Worm (Caenorhabditis elegans) whole organism, L1 larva: ENCODE data around the gene cka-1.
A peak's percentile ranks its signal among the peaks of the same experiment; 100 is the strongest.

Experiments
- C04F5.9 ChIP-seq: sonication (generic microtip); optimal IDR thresholded peaks from 2 replicates; lab custom pipeline; 2016; ENCODE audit warnings: missing genetic modification characterization, missing compliant biosample characterization
- C16A3.4 ChIP-seq: fragments of 150-350 bp; optimal IDR thresholded peaks from 2 replicates; lab custom pipeline; 2014; ENCODE audit warnings: missing biosample characterization, missing genetic modification characterization
- C34B4.2 ChIP-seq: sonication (generic microtip); optimal IDR thresholded peaks from 2 replicates; lab custom pipeline; 2017; ENCODE audit warnings: mild to moderate bottlenecking, missing genetic modification characterization, missing compliant biosample characterization
- aha-1 ChIP-seq: fragments of 150-350 bp; optimal IDR thresholded peaks from 2 replicates; lab custom pipeline; 2014; ENCODE audit warnings: missing biosample characterization, missing genetic modification characterization
- alr-1 ChIP-seq: fragments of 200-800 bp; sonication (Bioruptor generic); optimal IDR thresholded peaks from 2 replicates; lab custom pipeline; 2018; ENCODE audit warnings: borderline replicate concordance, mild to moderate bottlenecking, missing genetic modification characterization, missing compliant biosample characterization
- blmp-1 ChIP-seq: fragments of 150-350 bp; optimal IDR thresholded peaks from 2 replicates; lab custom pipeline; 2014; ENCODE audit warnings: missing biosample characterization, missing genetic modification characterization
- ceh-82 ChIP-seq, 3 experiments: fragments of 150-350 bp in 1 of 3; sonication (generic microtip) in 2 of 3; optimal IDR thresholded peaks; 2 replicates each; lab custom pipeline; 2014 to 2017; ENCODE audit warnings: missing biosample characterization in 3 of 3, missing genetic modification characterization in 3 of 3
- ceh-90 ChIP-seq: sonication (generic microtip); optimal IDR thresholded peaks from 2 replicates; lab custom pipeline; 2016; ENCODE audit warnings: missing genetic modification characterization, missing compliant biosample characterization
- dpl-1 ChIP-seq, 3 experiments: fragments of 150-350 bp in 2 of 3; sonication (generic microtip) in 1 of 3; optimal IDR thresholded peaks; 2 replicates each; lab custom pipeline; 2014 to 2017; ENCODE audit warnings: missing biosample characterization in 3 of 3, missing genetic modification characterization in 3 of 3, missing genetic modification reagents in 3 of 3
- efl-1 ChIP-seq, 4 experiments: fragments of 150-350 bp; optimal IDR thresholded peaks in 3 of 4; peaks in 1 of 4; 1 replicate in 1 of 4; 2 replicates in 3 of 4; lab custom pipeline; 2014; ENCODE audit warnings: missing biosample characterization in 2 of 4, missing genetic modification characterization in 2 of 4, missing genetic modification reagents in 2 of 4
- egl-13 ChIP-seq: sonication (generic microtip); optimal IDR thresholded peaks from 2 replicates; lab custom pipeline; 2016; ENCODE audit warnings: missing genotype, missing genetic modification reagents, missing genetic modification characterization, missing compliant biosample characterization
- elt-2 ChIP-seq: sonication (generic microtip); optimal IDR thresholded peaks from 2 replicates; lab custom pipeline; 2016; ENCODE audit warnings: missing genetic modification characterization, mild to moderate bottlenecking, inconsistent platforms, missing compliant biosample characterization, missing genetic modification reagents
- elt-3 ChIP-seq, 6 experiments: fragments of 150-350 bp in 1 of 6; sonication (generic microtip); optimal IDR thresholded peaks; 2 replicates each; lab custom pipeline; 2017 to 2018; ENCODE audit warnings: missing biosample characterization in 6 of 6, missing genetic modification characterization in 6 of 6, inconsistent platforms in 1 of 6
- ets-5 ChIP-seq: fragments of 200-800 bp; sonication (Bioruptor generic); IDR thresholded peaks from 2 replicates; pipeline ENCODE4 v1.3.6; 2022; ENCODE audit warnings: missing genetic modification characterization, missing compliant biosample characterization
- fkh-4 ChIP-seq: sonication (generic microtip); optimal IDR thresholded peaks from 2 replicates; lab custom pipeline; 2016; ENCODE audit warnings: missing compliant biosample characterization, missing genetic modification characterization, borderline replicate concordance
- grh-1 ChIP-seq: fragments of 200-800 bp; sonication (Bioruptor generic); IDR thresholded peaks from 2 replicates; pipeline ENCODE4 v1.3.6; 2022; ENCODE audit warnings: missing genetic modification reagents, missing genetic modification characterization, missing compliant biosample characterization
- hlh-4 ChIP-seq: sonication (generic microtip); optimal IDR thresholded peaks from 2 replicates; lab custom pipeline; 2016; ENCODE audit warnings: mild to moderate bottlenecking, missing genetic modification characterization, missing compliant biosample characterization
- hpl-2 ChIP-seq: fragments of 150-350 bp; optimal IDR thresholded peaks from 2 replicates; lab custom pipeline; 2014; ENCODE audit warnings: missing biosample characterization, missing genetic modification reagents, missing genetic modification characterization
- jun-1 ChIP-seq: fragments of 150-350 bp; optimal IDR thresholded peaks from 2 replicates; lab custom pipeline; 2014; ENCODE audit warnings: missing biosample characterization, missing genetic modification reagents, missing genetic modification characterization
- lin-13 ChIP-seq: fragments of 150-350 bp; optimal IDR thresholded peaks from 2 replicates; lab custom pipeline; 2014; ENCODE audit warnings: missing biosample characterization, missing genetic modification reagents, missing genetic modification characterization
- lin-14 ChIP-seq: fragments of 200-800 bp; sonication (Bioruptor generic); optimal IDR thresholded peaks from 2 replicates; lab custom pipeline; 2018; ENCODE audit warnings: mild to moderate bottlenecking, missing genetic modification characterization, moderate library complexity, missing compliant biosample characterization
- lin-15B ChIP-seq: fragments of 150-350 bp; sonication (generic microtip); optimal IDR thresholded peaks from 3 replicates; lab custom pipeline; 2014; ENCODE audit warnings: missing biosample characterization, missing genetic modification characterization
- lin-35 ChIP-seq, 2 experiments: fragments of 150-350 bp; optimal IDR thresholded peaks; 2 replicates each; lab custom pipeline; 2014; ENCODE audit warnings: missing biosample characterization in 2 of 2, missing genetic modification characterization in 2 of 2, missing genetic modification reagents in 2 of 2
- lsy-2 ChIP-seq, 2 experiments: fragments of 150-350 bp; optimal IDR thresholded peaks; 2 replicates each; lab custom pipeline; 2014; ENCODE audit warnings: missing biosample characterization in 2 of 2, missing genetic modification characterization in 2 of 2
- mab-9 ChIP-seq: fragments of 200-800 bp; sonication (Bioruptor generic); IDR thresholded peaks from 2 replicates; pipeline ENCODE4 v1.3.6; 2022; ENCODE audit warnings: missing genetic modification reagents, missing genetic modification characterization, missing compliant biosample characterization
- mdl-1 ChIP-seq, 2 experiments: fragments of 150-350 bp; optimal IDR thresholded peaks; 2 replicates each; lab custom pipeline; 2014 to 2017; ENCODE audit warnings: missing biosample characterization in 2 of 2, missing genetic modification characterization in 2 of 2, inconsistent platforms in 1 of 2
- mep-1 ChIP-seq: fragments of 150-350 bp; optimal IDR thresholded peaks from 2 replicates; lab custom pipeline; 2014; ENCODE audit warnings: missing biosample characterization, missing genetic modification characterization
- nhr-11 ChIP-seq: fragments of 150-350 bp; optimal IDR thresholded peaks from 2 replicates; lab custom pipeline; 2014; ENCODE audit warnings: missing biosample characterization, missing genetic modification characterization
- nhr-12 ChIP-seq: sonication (generic microtip); optimal IDR thresholded peaks from 2 replicates; lab custom pipeline; 2017; ENCODE audit warnings: missing biosample characterization, missing genetic modification characterization
- nhr-19 ChIP-seq: fragments of 200-800 bp; sonication (Bioruptor generic); conservative IDR thresholded peaks from 2 replicates; pipeline ENCODE4 v1.3.6; 2022; ENCODE audit warnings: missing genetic modification characterization, missing compliant biosample characterization
- nhr-20 ChIP-seq: sonication (generic microtip); optimal IDR thresholded peaks from 2 replicates; lab custom pipeline; 2016; ENCODE audit warnings: mild to moderate bottlenecking, missing genetic modification characterization, missing compliant biosample characterization
- nhr-237 ChIP-seq: fragments of 150-350 bp; optimal IDR thresholded peaks from 2 replicates; lab custom pipeline; 2014; ENCODE audit warnings: missing biosample characterization, missing genetic modification characterization
- nhr-28 ChIP-seq: fragments of 150-350 bp; optimal IDR thresholded peaks from 2 replicates; lab custom pipeline; 2014; ENCODE audit warnings: missing biosample characterization, missing genetic modification characterization
- nhr-47 ChIP-seq: sonication (generic microtip); optimal IDR thresholded peaks from 2 replicates; lab custom pipeline; 2016; ENCODE audit warnings: mild to moderate bottlenecking, missing genetic modification characterization, moderate library complexity, missing compliant biosample characterization
- nhr-71 ChIP-seq: sonication (generic microtip); optimal IDR thresholded peaks from 2 replicates; lab custom pipeline; 2016; ENCODE audit warnings: mild to moderate bottlenecking, missing genetic modification characterization, moderate library complexity, missing compliant biosample characterization
- nhr-77 ChIP-seq: fragments of 150-350 bp; optimal IDR thresholded peaks from 2 replicates; lab custom pipeline; 2014; ENCODE audit warnings: missing biosample characterization, missing genetic modification characterization
- nhr-84 ChIP-seq: sonication (generic microtip); optimal IDR thresholded peaks from 2 replicates; lab custom pipeline; 2017; ENCODE audit warnings: missing biosample characterization, missing genetic modification characterization
- nhr-85 ChIP-seq: sonication (generic microtip); peaks from one replicate; lab custom pipeline; 2016; ENCODE audit warnings: missing genetic modification characterization, inconsistent platforms, missing compliant biosample characterization
- pax-3 ChIP-seq: fragments of 200-800 bp; sonication (Bioruptor generic); optimal IDR thresholded peaks from 2 replicates; lab custom pipeline; 2018; ENCODE audit warnings: mild to moderate bottlenecking, missing genetic modification characterization, moderate library complexity, missing compliant biosample characterization
- pqm-1 ChIP-seq: sonication (generic microtip); optimal IDR thresholded peaks from 3 replicates; lab custom pipeline; 2017; ENCODE audit warnings: missing biosample characterization, missing genetic modification characterization
- rnt-1 ChIP-seq: sonication (generic microtip); optimal IDR thresholded peaks from 2 replicates; lab custom pipeline; 2016; ENCODE audit warnings: mild to moderate bottlenecking, missing genetic modification characterization, moderate library complexity, missing compliant biosample characterization
- snu-23 ChIP-seq: sonication (generic microtip); optimal IDR thresholded peaks from 2 replicates; lab custom pipeline; 2016; ENCODE audit warnings: missing genetic modification characterization, missing compliant biosample characterization
- swsn-7 ChIP-seq: sonication (generic microtip); optimal IDR thresholded peaks from 2 replicates; lab custom pipeline; 2016; ENCODE audit warnings: missing genetic modification characterization, missing compliant biosample characterization
- tbx-2 ChIP-seq: sonication (generic microtip); optimal IDR thresholded peaks from 2 replicates; lab custom pipeline; 2016; ENCODE audit warnings: missing genetic modification characterization, missing compliant biosample characterization
- tlp-1 ChIP-seq: fragments of 150-350 bp; optimal IDR thresholded peaks from 2 replicates; lab custom pipeline; 2014; ENCODE audit warnings: missing biosample characterization, missing genetic modification characterization
- unc-130 ChIP-seq: fragments of 150-350 bp; optimal IDR thresholded peaks from 2 replicates; lab custom pipeline; 2017; ENCODE audit warnings: missing biosample characterization, missing genetic modification characterization, inconsistent platforms
- unc-62 ChIP-seq: fragments of 150-350 bp; optimal IDR thresholded peaks from 2 replicates; lab custom pipeline; 2014; ENCODE audit warnings: missing biosample characterization, missing genetic modification reagents, missing genetic modification characterization
- unc-86 ChIP-seq: sonication (generic microtip); optimal IDR thresholded peaks from 2 replicates; lab custom pipeline; 2016; ENCODE audit warnings: missing genetic modification characterization, missing compliant biosample characterization
- unc-98 ChIP-seq: fragments of 200-800 bp; sonication (Bioruptor generic); IDR thresholded peaks from 2 replicates; pipeline ENCODE4 v1.3.6; 2022; ENCODE audit warnings: missing genetic modification characterization, missing compliant biosample characterization
- zag-1 ChIP-seq: fragments of 150-350 bp; optimal IDR thresholded peaks from 2 replicates; lab custom pipeline; 2014; ENCODE audit warnings: missing biosample characterization, missing genetic modification characterization
- zip-4 ChIP-seq: fragments of 200-800 bp; sonication (Bioruptor generic); optimal IDR thresholded peaks from 2 replicates; lab custom pipeline; 2018; ENCODE audit warnings: mild to moderate bottlenecking, missing genetic modification characterization, moderate library complexity, missing compliant biosample characterization
- ztf-11 ChIP-seq, 2 experiments: sonication (generic microtip); optimal IDR thresholded peaks; 2 replicates each; lab custom pipeline; 2016 to 2017; ENCODE audit warnings: missing genetic modification characterization in 2 of 2, missing biosample characterization in 1 of 2, missing compliant biosample characterization in 1 of 2
- ztf-4 ChIP-seq: fragments of 150-350 bp; optimal IDR thresholded peaks from 2 replicates; lab custom pipeline; 2014; ENCODE audit warnings: missing biosample characterization, missing genetic modification characterization

cka-1 gene

ce11 chrIV:9716490-9716889 is 20.9 kb downstream of the cka-1 start:
- TF ChIP-seq nhr-71 (peak; percentile 36), nhr-28 (tag; lab: Kevin White, UChicago) (no peak), nhr-19 (no peak; the same call in 1 of the 2 replicates), unc-62 (GFP tag; lab: Kevin White, UChicago) (no peak), tbx-2 (tag; lab: Kevin White, UChicago) (no peak), mab-9 (GFP tag; lab: Robert Waterston, UW) (no peak), pqm-1 (tag; lab: Kevin White, UChicago) (no peak), pax-3 (tag; lab: Kevin White, UChicago) (no peak), lin-13 (GFP tag; lab: Kevin White, UChicago) (no peak), elt-3 (tag; optimal IDR thresholded peaks at IDR 0.05; lab: Kevin White, UChicago) (peak in 5 of 6 experiments; percentile 49 to 81 (median 66)), dpl-1 (GFP tag; optimal IDR thresholded peaks at IDR 0.05; lab: Kevin White, UChicago) (no peak), hpl-2 (GFP tag; lab: Kevin White, UChicago) (no peak), aha-1 (no peak), efl-1 (optimal IDR thresholded peaks at IDR 0.05; lab: Kevin White, UChicago) (no peak), efl-1 (GFP tag; optimal IDR thresholded peaks at IDR 0.05 in 1 of 2; lab: Kevin White, UChicago) (peak in 1 of 2 experiments; percentile 6), unc-98 (GFP tag; lab: Robert Waterston, UW) (no peak), grh-1 (no peak), C34B4.2 (tag; lab: Kevin White, UChicago) (no peak), C04F5.9 (tag; lab: Kevin White, UChicago) (no peak), lin-14 (GFP tag; lab: Kevin White, UChicago) (peak; percentile 64), swsn-7 (no peak), nhr-84 (no peak), tlp-1 (tag; lab: Kevin White, UChicago) (no peak), alr-1 (no peak), ets-5 (GFP tag; lab: Robert Waterston, UW) (no peak), egl-13 (tag; lab: Kevin White, UChicago) (no peak), nhr-47 (tag; lab: Kevin White, UChicago) (no peak), lin-35 (GFP tag; optimal IDR thresholded peaks at IDR 0.05; lab: Kevin White, UChicago) (peak in 1 of 2 experiments; percentile 50), hlh-4 (tag; lab: Kevin White, UChicago) (no peak), unc-130 (tag; lab: Kevin White, UChicago) (no peak), C16A3.4 (tag; lab: Kevin White, UChicago) (peak; percentile 14), nhr-11 (no peak), nhr-237 (no peak), lsy-2 (tag; optimal IDR thresholded peaks at IDR 0.05; lab: Kevin White, UChicago) (peak in 1 of 2 experiments; percentile 40), zag-1 (tag; lab: Kevin White, UChicago) (no peak), nhr-12 (no peak), mdl-1 (tag; optimal IDR thresholded peaks at IDR 0.05; lab: Kevin White, UChicago) (no peak), nhr-85 (peak; percentile 59), elt-2 (tag; lab: Kevin White, UChicago) (peak; percentile 56), lin-15B (tag; lab: Kevin White, UChicago) (no peak), jun-1 (tag; lab: Kevin White, UChicago) (no peak), ztf-11 (tag; optimal IDR thresholded peaks at IDR 0.05; lab: Kevin White, UChicago) (no peak), blmp-1 (tag; lab: Kevin White, UChicago) (peak; percentile 98), snu-23 (GFP tag; lab: Kevin White, UChicago) (peak; percentile 33), mep-1 (peak; percentile 30), zip-4 (GFP tag; lab: Kevin White, UChicago) (no peak), rnt-1 (tag; lab: Kevin White, UChicago) (no peak), nhr-77 (tag; lab: Kevin White, UChicago) (no peak), ztf-4 (tag; lab: Kevin White, UChicago) (peak; percentile 5), unc-86 (tag; lab: Kevin White, UChicago) (no peak), nhr-20 (tag; lab: Kevin White, UChicago) (peak; percentile 41), ceh-82 (tag; optimal IDR thresholded peaks at IDR 0.05; lab: Kevin White, UChicago) (no peak), fkh-4 (tag; lab: Kevin White, UChicago) (no peak), ceh-90 (tag; lab: Kevin White, UChicago) (no peak)
